Worm (Caenorhabditis elegans) whole organism, midembryonic: ENCODE measurements around the gene R151.1.

Source experiments
- T22C8.4 ChIP-seq: fragments of 200-800 bp; sonication (Bioruptor generic); IDR thresholded peaks from 2 replicates; pipeline ENCODE4 v1.3.6; 2022; ENCODE audit warnings: missing genetic modification characterization, missing compliant biosample characterization
- flt-1 ChIP-seq: fragments of 200-800 bp; sonication (Bioruptor generic); IDR thresholded peaks from 2 replicates; pipeline ENCODE4 v1.3.6; 2022; ENCODE audit warnings: missing genetic modification characterization, missing compliant biosample characterization
- klf-2 ChIP-seq: fragments of 200-800 bp; sonication (Bioruptor generic); conservative IDR thresholded peaks from 2 replicates; pipeline ENCODE4 v1.3.6; 2022; ENCODE audit warnings: missing genetic modification reagents, missing genetic modification characterization, missing compliant biosample characterization
- tab-1 ChIP-seq: fragments of 200-800 bp; sonication (Bioruptor generic); IDR thresholded peaks from 2 replicates; pipeline ENCODE4 v1.3.6; 2022; ENCODE audit warnings: missing genetic modification characterization, missing compliant biosample characterization
- ztf-29 ChIP-seq: fragments of 200-800 bp; sonication (Bioruptor generic); IDR thresholded peaks from 2 replicates; pipeline ENCODE4 v1.3.6; 2022; ENCODE audit warnings: missing genetic modification reagents, missing genetic modification characterization, missing compliant biosample characterization

DNA sequence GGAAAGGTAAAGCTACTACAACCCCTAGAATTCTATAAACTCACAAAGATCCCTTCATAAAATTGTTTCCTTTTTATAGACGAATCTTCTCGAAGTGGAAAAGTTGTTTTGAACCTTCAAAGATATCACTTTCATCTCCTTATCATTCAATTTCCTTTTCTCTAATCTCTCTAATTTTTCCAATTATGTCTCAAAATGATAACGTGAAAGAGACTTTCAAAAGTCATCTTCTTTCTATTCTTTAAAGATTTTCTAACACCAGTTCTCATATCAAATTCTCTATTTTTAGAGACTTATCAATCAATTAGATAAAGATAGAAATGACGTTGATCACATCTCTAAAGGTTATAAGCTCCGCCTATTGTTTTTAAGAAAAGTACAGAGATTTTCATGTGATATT is 16.9 kb upstream of the R151.1 start:
- no peak for TF ChIP-seq T22C8.4 (GFP tag; lab: Robert Waterston, UW)
- TF ChIP-seq klf-2 (GFP tag; lab: Robert Waterston, UW), result no peak
- no peak for TF ChIP-seq ztf-29 (GFP tag; lab: Robert Waterston, UW)
- no peak for TF ChIP-seq tab-1 (GFP tag; lab: Robert Waterston, UW)
- TF ChIP-seq flt-1 (GFP tag; lab: Robert Waterston, UW), result no peak
